Fruit fly (Drosophila melanogaster) whole organism, embryonic: Measurements from ENCODE around the gene CG5611.

Experiments used
- Blimp-1 ChIP-seq: fragments of 200-800 bp; sonication (Bioruptor generic); optimal IDR thresholded peaks from 3 replicates; lab custom pipeline; 2018; ENCODE audit warnings: missing biosample characterization, missing genetic modification characterization, mild to moderate bottlenecking, moderate library complexity, missing genetic modification reagents
- CG12769 ChIP-seq: fragments of 200-800 bp; sonication (Bioruptor generic); optimal IDR thresholded peaks from 2 replicates; lab custom pipeline; 2019; ENCODE audit warnings: missing biosample characterization, mild to moderate bottlenecking, missing genetic modification characterization, moderate library complexity
- CG31441 ChIP-seq: fragments of 200-800 bp; sonication (Bioruptor generic); IDR thresholded peaks from 2 replicates; pipeline ENCODE4 v1.3.6; 2022; ENCODE audit warnings: missing biosample characterization, missing genetic modification characterization
- CG5180 ChIP-seq: fragments of 200-800 bp; sonication (Bioruptor generic); optimal IDR thresholded peaks from 3 replicates; lab custom pipeline; 2017; ENCODE audit warnings: missing biosample characterization, missing genetic modification characterization, mild to moderate bottlenecking, moderate library complexity, missing genetic modification reagents
- Dll ChIP-seq: fragments of 200-800 bp; sonication (Bioruptor generic); IDR thresholded peaks from 4 replicates; pipeline ENCODE4 v1.3.6; 2022; ENCODE audit warnings: missing biosample characterization, missing genetic modification characterization; ENCODE audit not compliant: partially characterized antibody
- E2f1 ChIP-seq: fragments of 200-800 bp; sonication (Bioruptor generic); IDR thresholded peaks from 2 replicates; pipeline ENCODE4 v1.3.6; 2022; ENCODE audit warnings: missing biosample characterization, missing genetic modification characterization
- Hr78 ChIP-seq, 2 experiments: fragments of 200-800 bp in 1 of 2; fragments of >200 bp in 1 of 2; sonication (Bioruptor generic) in 1 of 2; optimal IDR thresholded peaks; 2 replicates each; lab custom pipeline; 2017 to 2019; ENCODE audit warnings: missing biosample characterization in 2 of 2, missing genetic modification characterization in 2 of 2, mild to moderate bottlenecking in 1 of 2, moderate library complexity in 1 of 2
- Pdp1 ChIP-seq, 2 experiments: fragments of 200-800 bp; sonication (Bioruptor generic); optimal IDR thresholded peaks; 3 replicates each; lab custom pipeline; 2016; ENCODE audit warnings: missing biosample characterization in 2 of 2, missing genetic modification characterization in 2 of 2, mild to moderate bottlenecking in 1 of 2, moderate library complexity in 1 of 2
- chn ChIP-seq: fragments of 200-800 bp; sonication (Bioruptor generic); optimal IDR thresholded peaks from 2 replicates; lab custom pipeline; 2016; ENCODE audit warnings: missing biosample characterization, missing genetic modification characterization
- da ChIP-seq: fragments of 200-800 bp; sonication (Bioruptor generic); optimal IDR thresholded peaks from 2 replicates; lab custom pipeline; 2016; ENCODE audit warnings: missing biosample characterization, missing genetic modification characterization
- dimm ChIP-seq: fragments of 200-800 bp; sonication (Bioruptor generic); IDR thresholded peaks from 2 replicates; pipeline ENCODE4 v1.3.6; 2022; ENCODE audit warnings: missing biosample characterization, missing genetic modification characterization
- klu ChIP-seq: fragments of 200-800 bp; sonication (Bioruptor generic); IDR thresholded peaks from 2 replicates; pipeline ENCODE4 v1.3.6; 2022; ENCODE audit warnings: missing biosample characterization, missing genetic modification characterization
- lbe ChIP-seq: fragments of 200-800 bp; sonication (Bioruptor generic); optimal IDR thresholded peaks from 2 replicates; lab custom pipeline; 2016; ENCODE audit warnings: missing biosample characterization, mild to moderate bottlenecking, missing genetic modification characterization
- oc ChIP-seq: fragments of 200-800 bp; sonication (Bioruptor generic); optimal IDR thresholded peaks from 2 replicates; lab custom pipeline; 2018; ENCODE audit warnings: missing biosample characterization, mild to moderate bottlenecking, missing genetic modification characterization, moderate library complexity
- scrt ChIP-seq: fragments of 200-800 bp; sonication (Bioruptor generic); optimal IDR thresholded peaks from 2 replicates; lab custom pipeline; 2018; ENCODE audit warnings: missing biosample characterization, mild to moderate bottlenecking, missing genetic modification characterization, moderate library complexity
- sd ChIP-seq: fragments of 200-800 bp; sonication (Bioruptor generic); optimal IDR thresholded peaks from 3 replicates; lab custom pipeline; 2018; ENCODE audit warnings: missing biosample characterization, mild to moderate bottlenecking, missing genetic modification characterization, moderate library complexity
- sob ChIP-seq: fragments of 200-800 bp; sonication (Bioruptor generic); IDR thresholded peaks from 2 replicates; pipeline ENCODE4 v1.3.6; 2022; ENCODE audit warnings: missing biosample characterization, missing genetic modification characterization
- toy ChIP-seq: fragments of 200-800 bp; sonication (Bioruptor generic); IDR thresholded peaks from 2 replicates; pipeline ENCODE4 v1.3.6; 2022; ENCODE audit warnings: missing biosample characterization, missing genetic modification characterization
- vvl ChIP-seq: fragments of 200-800 bp; sonication (Bioruptor generic); IDR thresholded peaks from 2 replicates; pipeline ENCODE4 v1.3.6; 2022; ENCODE audit warnings: missing biosample characterization, missing genetic modification characterization

Gene CG5611

dm6 chr3R:27595979-27596378 is 39.9 kb downstream of the CG5611 start, which contains the start of gene CG5639 (continued):
- TF ChIP-seq Dll (GFP tag; lab: Robert Waterston, UW) = no peak
- TF ChIP-seq da = no peak

dm6 chr3R:27593580-27594187 is 42.2 kb downstream of the CG5611 start:
- TF ChIP-seq dimm (GFP tag; lab: Robert Waterston, UW) (no peak), CG12769 (tag; lab: Kevin White, UChicago) (no peak), Hr78 (GFP tag; optimal IDR thresholded peaks at IDR 0.05; lab: Kevin White, UChicago) (peak in 1 of 2 experiments; percentile 69), sob (GFP tag; lab: Robert Waterston, UW) (no peak), sd (tag; lab: Kevin White, UChicago) (peak; percentile 27), Pdp1 (GFP tag; optimal IDR thresholded peaks at IDR 0.05; lab: Kevin White, UChicago) (peak in 1 of 2 experiments; percentile 37), Blimp-1 (GFP tag; lab: Kevin White, UChicago) (peak; percentile 88), klu (GFP tag; lab: Robert Waterston, UW) (no peak), vvl (GFP tag; lab: Robert Waterston, UW) (peak; percentile 42; the same call in 1 of the 2 replicates), oc (peak; percentile 62)

dm6 chr3R:27593174-27593573 is 42.7 kb downstream of the CG5611 start:
- TF ChIP-seq CG5180 (no peak), CG31441 (no peak), scrt (GFP tag; lab: Kevin White, UChicago) (no peak), chn (GFP tag; lab: Kevin White, UChicago) (no peak), lbe (GFP tag; lab: Kevin White, UChicago) (peak; percentile 62), toy (GFP tag; lab: Robert Waterston, UW) (no peak), E2f1 (GFP tag; lab: Robert Waterston, UW) (no peak)
- TF ChIP-seq, all 482 proteins: peak for 1
